Worm (Caenorhabditis elegans): Measurements from ENCODE around the gene tag-342.

DNA sequence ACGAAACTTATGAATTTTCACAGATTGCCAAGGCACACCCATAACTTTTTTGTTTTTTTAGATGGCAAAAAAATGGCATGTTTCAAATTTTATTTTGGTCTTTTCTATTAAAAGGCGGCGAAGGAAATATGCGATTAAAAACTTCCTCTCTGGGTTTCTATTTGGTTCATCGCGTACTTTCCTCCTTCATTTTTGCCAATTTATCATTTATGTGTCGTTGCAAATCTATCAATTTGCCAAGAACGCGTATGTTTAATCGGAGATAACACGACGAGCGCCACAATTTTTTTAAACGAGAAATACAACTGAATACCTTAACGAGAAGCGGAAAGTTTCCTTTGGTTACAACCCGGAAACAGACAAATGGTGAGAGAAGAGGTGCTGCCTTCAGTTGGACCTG is 4.5 kb downstream of the tag-342 start:
- TF ChIP-seq W03F9.2 (tag; optimal IDR thresholded peaks at IDR 0.05) (no peak), dao-5 (tag; optimal IDR thresholded peaks at IDR 0.05) (no peak)
